Worm (Caenorhabditis elegans): ENCODE measurements around the gene ins-7.

ce11 chrIV:9677226-9677992 lies 5.2 kb downstream of the ins-7 start:
- TF ChIP-seq med-1 (GFP tag; optimal IDR thresholded peaks at IDR 0.05; ENCODE audit: insufficient read depth) (no peak), ref-1 (GFP tag; conservative IDR thresholded peaks at IDR 0.05) (no peak), flt-1 (GFP tag; IDR thresholded peaks at IDR 0.05) (no peak), ztf-23 (GFP tag; IDR thresholded peaks at IDR 0.05) (no peak), tab-1 (GFP tag; IDR thresholded peaks at IDR 0.05) (no peak), klf-2 (GFP tag; conservative IDR thresholded peaks at IDR 0.05) (no peak), T22C8.4 (GFP tag; IDR thresholded peaks at IDR 0.05) (no peak), ztf-29 (GFP tag; IDR thresholded peaks at IDR 0.05) (no peak)
